Worm (Caenorhabditis elegans) whole organism, young adult: ENCODE measurements around the gene ZK154.1.

Source experiments
- F33H1.4 ChIP-seq: fragments of 200-800 bp; sonication (Bioruptor generic); IDR thresholded peaks from 2 replicates; pipeline ENCODE4 v1.3.6; 2022; ENCODE audit warnings: missing genetic modification reagents, missing genetic modification characterization, missing compliant biosample characterization
- F52B5.7 ChIP-seq: sonication (generic microtip); optimal IDR thresholded peaks from 2 replicates; lab custom pipeline; 2016; ENCODE audit warnings: mild to moderate bottlenecking, missing genetic modification characterization, missing compliant biosample characterization
- F55B11.4 ChIP-seq: sonication (generic microtip); optimal IDR thresholded peaks from 2 replicates; lab custom pipeline; 2016; ENCODE audit warnings: missing compliant biosample characterization, missing genetic modification characterization, borderline replicate concordance; ENCODE audit not compliant: insufficient read depth
- T07F8.4 ChIP-seq: sonication (generic microtip); optimal IDR thresholded peaks from 2 replicates; lab custom pipeline; 2016; ENCODE audit warnings: mild to moderate bottlenecking, missing genetic modification characterization, moderate library complexity, missing compliant biosample characterization
- Y67H2A.10 ChIP-seq: fragments of 200-800 bp; sonication (Bioruptor generic); conservative IDR thresholded peaks from 2 replicates; pipeline ENCODE4 v1.3.6; 2022; ENCODE audit warnings: missing genetic modification reagents, missing genetic modification characterization, missing compliant biosample characterization
- akir-1 ChIP-seq: fragments of 200-800 bp; sonication (Bioruptor generic); optimal IDR thresholded peaks from 2 replicates; lab custom pipeline; 2018; ENCODE audit warnings: mild to moderate bottlenecking, missing genetic modification characterization, moderate library complexity, missing compliant biosample characterization
- attf-3 ChIP-seq: fragments of 200-800 bp; sonication (Bioruptor generic); conservative IDR thresholded peaks from 2 replicates; pipeline ENCODE4 v1.3.6; 2022; ENCODE audit warnings: missing genetic modification reagents, missing genetic modification characterization, missing compliant biosample characterization
- attf-6 ChIP-seq: fragments of 200-800 bp; sonication (Bioruptor generic); IDR thresholded peaks from 2 replicates; pipeline ENCODE4 v1.3.6; 2022; ENCODE audit warnings: missing genetic modification reagents, missing genetic modification characterization, missing compliant biosample characterization
- bed-2 ChIP-seq: fragments of 200-800 bp; sonication (Bioruptor generic); IDR thresholded peaks from 2 replicates; pipeline ENCODE4 v1.3.6; 2022; ENCODE audit warnings: missing genetic modification reagents, missing genetic modification characterization, missing compliant biosample characterization
- cebp-1 ChIP-seq, 2 experiments: fragments of 200-800 bp in 1 of 2; sonication (Bioruptor generic) in 1 of 2; sonication (generic microtip) in 1 of 2; IDR thresholded peaks in 1 of 2; optimal IDR thresholded peaks in 1 of 2; 2 replicates each; pipeline versions ENCODE4 v1.3.6 to Lab custom; 2017 to 2022; ENCODE audit warnings: missing compliant biosample characterization in 2 of 2, missing genetic modification characterization in 2 of 2, mild to moderate bottlenecking in 1 of 2, missing genetic modification reagents in 1 of 2, moderate library complexity in 1 of 2
- ceh-27 ChIP-seq: fragments of 200-800 bp; sonication (Bioruptor generic); optimal IDR thresholded peaks from 2 replicates; lab custom pipeline; 2018; ENCODE audit warnings: mild to moderate bottlenecking, missing genetic modification characterization, moderate library complexity, missing compliant biosample characterization
- ceh-58 ChIP-seq: fragments of 200-800 bp; sonication (Bioruptor generic); IDR thresholded peaks from 2 replicates; pipeline ENCODE4 v1.3.6; 2022; ENCODE audit warnings: missing genetic modification characterization, missing compliant biosample characterization
- dox-1 ChIP-seq: fragments of 200-800 bp; sonication (Bioruptor generic); IDR thresholded peaks from 2 replicates; pipeline ENCODE4 v1.3.6; 2022; ENCODE audit warnings: missing genetic modification reagents, missing genetic modification characterization, missing compliant biosample characterization
- dpl-1 ChIP-seq: fragments of 150-350 bp; optimal IDR thresholded peaks from 2 replicates; lab custom pipeline; 2014; ENCODE audit warnings: missing biosample characterization, missing genetic modification reagents, missing genetic modification characterization
- efl-1 ChIP-seq: fragments of 150-350 bp; optimal IDR thresholded peaks from 2 replicates; lab custom pipeline; 2014; ENCODE audit warnings: missing biosample characterization, missing genetic modification reagents, missing genetic modification characterization
- egrh-3 ChIP-seq: fragments of 200-800 bp; sonication (Bioruptor generic); IDR thresholded peaks from 2 replicates; pipeline ENCODE4 v1.3.6; 2022; ENCODE audit warnings: missing genetic modification reagents, missing genetic modification characterization, missing compliant biosample characterization
- gei-17 ChIP-seq: fragments of 200-800 bp; sonication (Bioruptor generic); optimal IDR thresholded peaks from 2 replicates; lab custom pipeline; 2018; ENCODE audit warnings: mild to moderate bottlenecking, missing genetic modification characterization, missing compliant biosample characterization
- hmg-1.2 ChIP-seq: fragments of 200-800 bp; sonication (Bioruptor generic); IDR thresholded peaks from 2 replicates; pipeline ENCODE4 v1.3.6; 2022; ENCODE audit warnings: missing genetic modification reagents, missing genetic modification characterization, missing compliant biosample characterization
- hmg-20 ChIP-seq: fragments of 200-800 bp; sonication (Bioruptor generic); IDR thresholded peaks from 2 replicates; pipeline ENCODE4 v1.3.6; 2022; ENCODE audit warnings: missing genetic modification reagents, missing genetic modification characterization, missing compliant biosample characterization
- hsf-1 ChIP-seq: fragments of 200-800 bp; sonication (Bioruptor generic); IDR thresholded peaks from 2 replicates; pipeline ENCODE4 v1.3.6; 2022; ENCODE audit warnings: missing genetic modification reagents, missing genetic modification characterization, missing compliant biosample characterization
- lag-1 ChIP-seq: fragments of 200-800 bp; sonication (Bioruptor generic); IDR thresholded peaks from 2 replicates; pipeline ENCODE4 v1.3.6; 2022; ENCODE audit warnings: missing genetic modification reagents, missing genetic modification characterization, missing compliant biosample characterization
- let-526 ChIP-seq: fragments of 200-800 bp; sonication (Bioruptor generic); IDR thresholded peaks from 2 replicates; pipeline ENCODE4 v1.3.6; 2022; ENCODE audit warnings: missing genetic modification reagents, missing genetic modification characterization, missing compliant biosample characterization
- let-607 ChIP-seq, 2 experiments: fragments of 200-800 bp in 1 of 2; sonication (Bioruptor generic) in 1 of 2; sonication (generic microtip) in 1 of 2; optimal IDR thresholded peaks; 2 replicates each; lab custom pipeline; 2016 to 2018; ENCODE audit warnings: mild to moderate bottlenecking in 2 of 2, missing compliant biosample characterization in 2 of 2, missing genetic modification characterization in 2 of 2, moderate library complexity in 2 of 2, missing genotype in 1 of 2
- lin-54 ChIP-seq: fragments of 200-800 bp; sonication (Bioruptor generic); optimal IDR thresholded peaks from 2 replicates; lab custom pipeline; 2018; ENCODE audit warnings: mild to moderate bottlenecking, missing genetic modification characterization, missing compliant biosample characterization
- lsy-27 ChIP-seq: sonication (generic microtip); optimal IDR thresholded peaks from 2 replicates; lab custom pipeline; 2017; ENCODE audit warnings: missing genetic modification characterization, mild to moderate bottlenecking, missing compliant biosample characterization, antibody characterized with exemption, missing genotype, borderline replicate concordance; ENCODE audit not compliant: insufficient read depth
- madf-10 ChIP-seq: sonication (generic microtip); optimal IDR thresholded peaks from 2 replicates; lab custom pipeline; 2016; ENCODE audit warnings: mild to moderate bottlenecking, missing genetic modification characterization, missing compliant biosample characterization
- madf-3 ChIP-seq: fragments of 200-800 bp; sonication (Bioruptor generic); IDR thresholded peaks from 2 replicates; pipeline ENCODE4 v1.3.6; 2022; ENCODE audit warnings: missing genetic modification reagents, missing genetic modification characterization, missing compliant biosample characterization
- mxl-1 ChIP-seq: sonication (generic microtip); optimal IDR thresholded peaks from 2 replicates; lab custom pipeline; 2016; ENCODE audit warnings: missing genetic modification characterization, missing compliant biosample characterization
- nfya-1 ChIP-seq: sonication (generic microtip); optimal IDR thresholded peaks from 2 replicates; lab custom pipeline; 2017; ENCODE audit warnings: antibody characterized with exemption, missing compliant biosample characterization, missing genetic modification characterization, borderline replicate concordance; ENCODE audit not compliant: insufficient read depth
- nhr-80 ChIP-seq: sonication (generic microtip); optimal IDR thresholded peaks from 2 replicates; lab custom pipeline; 2016; ENCODE audit warnings: missing genetic modification characterization, missing compliant biosample characterization
- nhr-90 ChIP-seq: sonication (generic microtip); optimal IDR thresholded peaks from 2 replicates; lab custom pipeline; 2016; ENCODE audit warnings: missing genotype, mild to moderate bottlenecking, missing genetic modification characterization, missing compliant biosample characterization
- pbrm-1 ChIP-seq: fragments of 200-800 bp; sonication (Bioruptor generic); IDR thresholded peaks from 2 replicates; pipeline ENCODE4 v1.3.6; 2022; ENCODE audit warnings: missing genetic modification reagents, missing genetic modification characterization, missing compliant biosample characterization
- somi-1 ChIP-seq: fragments of 200-800 bp; sonication (Bioruptor generic); optimal IDR thresholded peaks from 2 replicates; lab custom pipeline; 2018; ENCODE audit warnings: mild to moderate bottlenecking, missing genetic modification characterization, missing compliant biosample characterization
- zfh-2 ChIP-seq: fragments of 200-800 bp; sonication (Bioruptor generic); conservative IDR thresholded peaks from 2 replicates; pipeline ENCODE4 v1.3.6; 2022; ENCODE audit warnings: missing genetic modification reagents, missing genetic modification characterization, missing compliant biosample characterization
- ztf-18 ChIP-seq: sonication (generic microtip); optimal IDR thresholded peaks from 2 replicates; lab custom pipeline; 2016; ENCODE audit warnings: missing genotype, mild to moderate bottlenecking, missing genetic modification characterization, missing compliant biosample characterization
- ztf-22 ChIP-seq: fragments of 200-800 bp; sonication (Bioruptor generic); optimal IDR thresholded peaks from 2 replicates; lab custom pipeline; 2018; ENCODE audit warnings: mild to moderate bottlenecking, missing genetic modification characterization, moderate library complexity, missing compliant biosample characterization
- ztf-25 ChIP-seq: fragments of 200-800 bp; sonication (Bioruptor generic); IDR thresholded peaks from 2 replicates; pipeline ENCODE4 v1.3.6; 2022; ENCODE audit warnings: missing genetic modification reagents, missing genetic modification characterization, missing compliant biosample characterization

ZK154.1 gene

DNA sequence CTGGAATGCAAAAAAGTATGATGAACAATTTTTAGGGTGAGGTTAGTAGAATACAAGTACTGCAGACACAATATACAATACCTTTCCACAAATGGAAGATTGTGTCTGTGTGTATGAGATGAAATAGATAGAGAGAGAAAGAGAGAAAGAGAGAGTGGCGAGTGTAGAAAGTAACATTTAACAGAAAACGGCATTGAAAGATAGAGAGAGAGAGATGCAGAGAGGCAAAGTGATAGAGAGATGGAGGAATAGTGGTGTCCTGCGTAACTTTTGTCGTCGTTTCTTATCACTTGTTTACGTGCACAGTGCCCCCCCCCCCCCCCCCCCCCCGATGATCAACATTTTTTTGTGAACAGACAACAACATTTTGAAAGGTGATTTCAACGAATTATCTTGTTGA lies 35.4 kb downstream of the ZK154.1 start:
- peak; percentile 55 for TF ChIP-seq dox-1 (GFP tag; lab: Robert Waterston, UW)
- TF ChIP-seq somi-1 (GFP tag; lab: Kevin White, UChicago): peak; percentile 19
- peak; percentile 56 for TF ChIP-seq zfh-2 (GFP tag; lab: Robert Waterston, UW)
- TF ChIP-seq ceh-27 (GFP tag; lab: Kevin White, UChicago): no peak
- TF ChIP-seq let-526 (GFP tag; lab: Robert Waterston, UW): 0 out of 2 replicates have a peak, but pooled peaks have one; percentile 38
- peak; percentile 16 for TF ChIP-seq nhr-80 (tag; lab: Kevin White, UChicago)
- peak; percentile 57; the same call in 1 of the 2 replicates for TF ChIP-seq hmg-1.2 (GFP tag; lab: Robert Waterston, UW)
- no peak for TF ChIP-seq lsy-27 (tag; lab: Kevin White, UChicago)
- TF ChIP-seq egrh-3 (GFP tag; lab: Robert Waterston, UW): peak; percentile 74

DNA sequence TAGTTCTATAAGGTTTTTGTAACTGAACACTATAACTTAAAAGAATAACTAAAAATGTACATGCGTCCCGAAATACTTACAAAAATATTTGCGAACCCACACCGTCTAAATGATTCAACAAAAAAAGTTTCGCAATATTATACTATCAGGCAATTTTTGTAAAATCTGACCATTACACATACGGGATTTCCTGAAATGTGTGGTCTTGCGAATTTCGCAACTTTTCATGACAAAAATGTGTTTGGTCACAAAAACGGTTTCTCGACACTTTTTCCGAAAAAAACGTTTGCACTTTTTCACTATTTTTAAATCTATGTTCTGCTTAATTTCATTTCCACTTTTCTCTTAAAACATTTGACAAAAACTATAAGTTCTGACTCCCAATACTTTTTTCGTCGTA lies 35.9 kb downstream of the ZK154.1 start:
- peak; percentile 31; the same call in 1 of the 2 replicates for TF ChIP-seq cebp-1 (GFP tag; IDR thresholded peaks at IDR 0.05; lab: Robert Waterston, UW)
- peak; percentile 83 for TF ChIP-seq cebp-1 (tag; optimal IDR thresholded peaks at IDR 0.05; lab: Kevin White, UChicago)
- no peak for TF ChIP-seq efl-1 (GFP tag; lab: Kevin White, UChicago)
- TF ChIP-seq zfh-2 (GFP tag; lab: Robert Waterston, UW): no peak

DNA sequence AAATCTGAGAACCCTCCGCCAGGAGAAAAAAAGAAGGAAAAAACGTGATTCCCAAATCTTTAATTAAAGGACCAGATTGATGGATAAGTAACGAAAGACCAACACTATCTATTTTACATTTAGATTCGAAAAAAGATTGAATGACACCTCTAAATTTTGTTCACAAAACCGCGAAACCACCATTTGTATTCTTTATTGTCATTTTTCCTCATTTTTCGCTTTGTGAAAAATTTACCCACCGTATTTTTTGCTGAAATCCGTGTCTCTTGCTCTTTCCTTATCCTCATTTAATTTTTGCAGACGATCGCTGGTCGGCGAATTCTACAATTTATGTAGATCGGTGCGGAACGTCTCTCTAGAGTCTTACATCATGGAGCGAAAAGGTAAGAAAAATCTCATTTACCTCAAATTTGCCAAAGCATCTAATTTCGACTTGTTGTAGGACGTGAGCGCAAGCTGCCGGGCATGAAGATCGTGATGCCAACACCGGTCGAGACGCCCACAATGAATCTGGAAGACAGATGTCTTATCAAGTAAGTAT lies 37.1 kb downstream of the ZK154.1 start, which contains the start of the genes sek-1 and R03G5.6:
TSS of gene sek-1 (plus strand) at position 301 of the 541 bp plus-strand sequence.
TSS of gene R03G5.6 (minus strand) at position 491 of the 541 bp plus-strand sequence.
- TF ChIP-seq mxl-1 (tag; lab: Kevin White, UChicago) (no peak), hmg-20 (GFP tag; lab: Robert Waterston, UW) (no peak), F52B5.7 (tag; lab: Kevin White, UChicago) (no peak), ceh-58 (GFP tag; lab: Robert Waterston, UW) (no peak), ztf-22 (GFP tag; lab: Kevin White, UChicago) (no peak), ztf-18 (no peak), F55B11.4 (tag; lab: Kevin White, UChicago) (no peak)

DNA sequence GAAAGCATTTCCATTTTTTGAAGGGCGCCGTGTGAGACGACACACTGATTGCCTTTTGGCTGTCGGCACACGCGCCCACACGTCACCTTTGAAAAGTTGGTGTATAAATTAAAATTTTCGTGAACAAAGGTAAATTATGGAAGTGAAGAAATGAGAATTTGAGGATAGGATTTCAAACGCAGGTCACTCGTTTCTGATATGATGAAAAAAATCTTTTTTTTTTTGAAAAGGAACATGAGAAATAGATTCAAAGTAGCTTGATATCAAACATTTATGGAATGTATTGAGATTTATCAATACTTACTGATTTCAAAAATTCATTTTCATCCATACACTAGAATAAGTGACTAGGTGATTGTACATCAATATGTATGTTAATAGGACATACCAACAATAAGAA lies 38.2 kb downstream of the ZK154.1 start:
- TF ChIP-seq hsf-1: no peak
- no peak for TF ChIP-seq hmg-20 (GFP tag; lab: Robert Waterston, UW)
- TF ChIP-seq ztf-25 (GFP tag; lab: Robert Waterston, UW): no peak
- no peak for TF ChIP-seq F33H1.4 (GFP tag; lab: Robert Waterston, UW)
- TF ChIP-seq, all 124 proteins: peak for 0

DNA sequence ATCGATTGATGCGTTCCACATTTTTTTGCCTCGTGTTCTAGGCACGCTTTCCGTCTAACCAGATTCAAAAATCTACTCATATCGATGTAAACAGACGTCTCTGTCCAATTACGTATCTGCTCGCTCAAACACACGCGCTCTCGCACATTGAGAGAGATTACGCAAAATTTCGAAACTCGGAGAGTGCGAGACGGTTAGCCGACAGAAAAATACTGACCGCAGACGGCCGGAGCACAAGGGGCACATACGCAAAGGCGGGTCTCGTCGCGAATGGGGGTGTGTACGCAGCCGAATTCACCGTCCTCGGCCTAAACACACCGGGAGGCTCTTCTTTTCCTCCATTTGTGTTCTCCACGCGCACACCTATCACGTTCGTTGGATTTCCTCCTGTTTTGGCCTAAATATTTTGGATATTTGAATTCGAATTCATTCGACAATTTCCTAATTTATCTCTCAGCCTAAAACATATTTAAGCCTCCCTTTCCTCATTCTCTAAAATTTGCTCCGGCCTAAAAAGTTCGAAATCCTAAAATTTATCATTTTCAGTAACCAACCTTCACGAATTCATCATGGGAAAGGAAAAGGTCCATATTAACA lies 43.8 kb downstream of the ZK154.1 start, which contains the start of gene eef-1A.2:
TSS of gene eef-1A.2 (plus strand) at position 547 of the 597 bp plus-strand sequence.
- no peak for TF ChIP-seq attf-3 (GFP tag; lab: Robert Waterston, UW)
- no peak for TF ChIP-seq nfya-1 (tag; lab: Kevin White, UChicago)
- TF ChIP-seq madf-3 (GFP tag; lab: Robert Waterston, UW): 0 out of 2 replicates have a peak, but pooled peaks have one; percentile 44
- peak; percentile 100 for TF ChIP-seq cebp-1 (GFP tag; IDR thresholded peaks at IDR 0.05; lab: Robert Waterston, UW)
- TF ChIP-seq cebp-1 (tag; optimal IDR thresholded peaks at IDR 0.05; lab: Kevin White, UChicago): peak; percentile 100
- TF ChIP-seq gei-17: peak; percentile 83
- no peak for TF ChIP-seq T07F8.4
- TF ChIP-seq lag-1: no peak
- peak; percentile 66 to 84 for TF ChIP-seq let-607 (tag; optimal IDR thresholded peaks at IDR 0.05; lab: Kevin White, UChicago)
- TF ChIP-seq pbrm-1 (GFP tag; lab: Robert Waterston, UW): peak; percentile 88
- TF ChIP-seq madf-10 (tag; lab: Kevin White, UChicago): peak; percentile 66
- peak; percentile 93 for TF ChIP-seq ceh-27 (GFP tag; lab: Kevin White, UChicago)
- peak; percentile 72 for TF ChIP-seq egrh-3 (GFP tag; lab: Robert Waterston, UW)
- peak; percentile 44 for TF ChIP-seq akir-1 (GFP tag; lab: Kevin White, UChicago)
- no peak for TF ChIP-seq dpl-1 (GFP tag; lab: Kevin White, UChicago)
- TF ChIP-seq hmg-1.2 (GFP tag; lab: Robert Waterston, UW): peak; percentile 83
- no peak for TF ChIP-seq attf-6
- TF ChIP-seq bed-2 (GFP tag; lab: Robert Waterston, UW): peak; percentile 55; the same call in 1 of the 2 replicates
- TF ChIP-seq Y67H2A.10 (GFP tag; lab: Robert Waterston, UW): peak; percentile 80
- TF ChIP-seq lin-54 (GFP tag; lab: Kevin White, UChicago): peak; percentile 75
- TF ChIP-seq nhr-90 (tag; lab: Kevin White, UChicago): peak; percentile 73
